Worm (Caenorhabditis elegans): ENCODE results near the gene H21P03.10.

- TF ChIP-seq daf-12 (tag; optimal IDR thresholded peaks at IDR 0.05) (no peak), nhr-25 (tag; optimal IDR thresholded peaks at IDR 0.05) (no peak), skn-1 (tag; optimal IDR thresholded peaks at IDR 0.05) (no peak), mdl-1 (tag; optimal IDR thresholded peaks at IDR 0.05) (no peak)
Observed at ce11 chrIV:11489077-11489476, 11.4 kb upstream of the H21P03.10 start.
